Fruit fly (Drosophila melanogaster): ENCODE measurements around the gene Dus2.
A peak's percentile ranks its signal among the peaks of the same experiment; 100 is the strongest.

Gene Dus2

DNA sequence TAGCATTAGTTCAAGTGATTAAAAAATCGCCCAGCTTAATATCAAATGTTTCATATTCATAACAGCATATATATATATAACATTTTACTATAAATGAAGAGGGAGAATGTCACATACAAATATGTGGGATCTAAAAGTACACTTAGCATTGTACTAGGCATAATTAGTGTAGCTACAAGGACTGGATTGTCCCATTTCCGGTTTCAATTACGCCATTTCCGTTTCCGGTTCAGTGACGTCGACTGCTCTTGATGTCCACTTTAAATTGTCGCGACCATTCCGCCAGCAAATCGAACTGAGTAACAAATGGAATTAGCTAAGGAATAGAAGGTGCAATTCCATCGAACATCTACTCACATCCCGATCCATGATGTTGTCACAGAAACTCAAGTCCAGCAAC lies 3.3 kb upstream of the Dus2 start (continued):
- TF ChIP-seq CG1647 (GFP tag; optimal IDR thresholded peaks at IDR 0.05) (no peak), grn (GFP tag; optimal IDR thresholded peaks at IDR 0.05) (no peak), CG9727 (GFP tag; optimal IDR thresholded peaks at IDR 0.05) (no peak), CG12104 (GFP tag; optimal IDR thresholded peaks at IDR 0.05) (no peak), ac (GFP tag; optimal IDR thresholded peaks at IDR 0.05) (peak; percentile 7), Ets97D (GFP tag; optimal IDR thresholded peaks at IDR 0.05) (peak; percentile 82), H2.0 (GFP tag; IDR thresholded peaks at IDR 0.05) (no peak), zen (tag; optimal IDR thresholded peaks at IDR 0.05) (no peak), Ssrp (tag; optimal IDR thresholded peaks at IDR 0.05) (no peak), br (optimal IDR thresholded peaks at IDR 0.05) (no peak), Dek (tag; optimal IDR thresholded peaks at IDR 0.05) (no peak), CG1233 (GFP tag; optimal IDR thresholded peaks at IDR 0.05) (peak; percentile 12), run (tag; optimal IDR thresholded peaks at IDR 0.05) (no peak), CG18764 (GFP tag; optimal IDR thresholded peaks at IDR 0.05) (no peak), Taf1 (GFP tag; IDR thresholded peaks at IDR 0.05) (no peak), CG9437 (GFP tag; optimal IDR thresholded peaks at IDR 0.05) (peak; percentile 30), klu (GFP tag; IDR thresholded peaks at IDR 0.05) (no peak)

DNA sequence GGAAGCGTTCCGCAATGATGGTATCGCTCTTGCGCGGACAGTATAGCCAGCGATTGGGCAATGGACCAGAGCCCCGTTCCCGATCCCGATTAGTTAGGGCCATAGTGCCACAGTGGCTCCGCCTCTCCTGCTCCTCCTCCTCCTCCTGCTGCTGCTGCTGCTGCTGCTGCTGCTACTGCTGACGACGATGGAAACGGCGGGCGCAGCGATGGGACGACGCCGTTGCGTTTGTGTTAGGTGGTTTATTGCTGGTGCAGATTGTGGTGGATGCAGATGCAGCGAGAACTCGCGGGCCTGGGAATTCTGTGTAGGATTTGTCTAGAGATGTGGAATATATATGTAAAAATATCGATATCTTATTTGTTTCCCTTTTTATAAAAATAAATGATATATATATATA lies 4.7 kb downstream of the Dus2 start, which contains the start of gene mRNA-cap:
mRNA-cap (minus strand) TSS at position 344 of the 400 bp plus-strand sequence.
- TF ChIP-seq Six4 (GFP tag; optimal IDR thresholded peaks at IDR 0.05), result no peak
- no peak for TF ChIP-seq bab2 (GFP tag; optimal IDR thresholded peaks at IDR 0.05)
- no peak for TF ChIP-seq CG18619 (GFP tag; optimal IDR thresholded peaks at IDR 0.05)
- no peak for TF ChIP-seq CG7786 (GFP tag; optimal IDR thresholded peaks at IDR 0.05)
- no peak for TF ChIP-seq unpg (GFP tag; optimal IDR thresholded peaks at IDR 0.05)
- TF ChIP-seq YL-1 (GFP tag; optimal IDR thresholded peaks at IDR 0.05), result peak; percentile 36
- peak; percentile 37 for TF ChIP-seq Sry-δ (GFP tag; optimal IDR thresholded peaks at IDR 0.05)
- no peak for TF ChIP-seq usp (GFP tag; optimal IDR thresholded peaks at IDR 0.05)
- TF ChIP-seq Sin3A (optimal IDR thresholded peaks at IDR 0.05), result no peak
- TF ChIP-seq exex (tag; optimal IDR thresholded peaks at IDR 0.05), result no peak
- TF ChIP-seq eyg (GFP tag; optimal IDR thresholded peaks at IDR 0.05), result no peak
- no peak for TF ChIP-seq ttk (GFP tag; IDR thresholded peaks at IDR 0.05)
- no peak for TF ChIP-seq CG11560 (tag; IDR thresholded peaks at IDR 0.05)
- TF ChIP-seq CG14014 (GFP tag; IDR thresholded peaks at IDR 0.05), result no peak
- TF ChIP-seq CG17186 (GFP tag; optimal IDR thresholded peaks at IDR 0.05), result no peak
- TF ChIP-seq Hmx (GFP tag; optimal IDR thresholded peaks at IDR 0.05), result no peak
- no peak for TF ChIP-seq ham (GFP tag; IDR thresholded peaks at IDR 0.05)
- TF ChIP-seq Dfd (GFP tag; optimal IDR thresholded peaks at IDR 0.05), result peak in 1 of 2 experiments; percentile 81
- peak; percentile 73 for TF ChIP-seq CG4617 (GFP tag; optimal IDR thresholded peaks at IDR 0.05; ENCODE audit: borderline replicate concordance)
- TF ChIP-seq vfl (GFP tag; optimal IDR thresholded peaks at IDR 0.05), result no peak
- no peak for TF ChIP-seq CG32772 (GFP tag; IDR thresholded peaks at IDR 0.05)
- TF ChIP-seq caup (GFP tag; optimal IDR thresholded peaks at IDR 0.05; ENCODE audit: severe bottlenecking), result no peak
- TF ChIP-seq gfzf (GFP tag; optimal IDR thresholded peaks at IDR 0.05), result no peak
- no peak for TF ChIP-seq Taf1 (GFP tag; IDR thresholded peaks at IDR 0.05)
- peak; percentile 96 for TF ChIP-seq MESR4 (GFP tag; optimal IDR thresholded peaks at IDR 0.05)
- no peak for TF ChIP-seq pros (GFP tag; optimal IDR thresholded peaks at IDR 0.05)
- no peak for TF ChIP-seq Deaf1 (tag; optimal IDR thresholded peaks at IDR 0.05)
- TF ChIP-seq D (optimal IDR thresholded peaks at IDR 0.05), result no peak
- no peak for TF ChIP-seq D (GFP tag; optimal IDR thresholded peaks at IDR 0.05)
- TF ChIP-seq MBD-R2 (GFP tag; IDR thresholded peaks at IDR 0.05), result 0 out of 2 replicates have a peak, but pooled peaks have one; percentile 22
- TF ChIP-seq amos (GFP tag; IDR thresholded peaks at IDR 0.05; ENCODE audit: partially characterized antibody), result no peak
- TF ChIP-seq nerfin-1 (tag; optimal IDR thresholded peaks at IDR 0.05), result no peak
- no peak for TF ChIP-seq Nf-YB (GFP tag; optimal IDR thresholded peaks at IDR 0.05)
- no peak for TF ChIP-seq Opbp (GFP tag; IDR thresholded peaks at IDR 0.05; ENCODE audit: partially characterized antibody)
- no peak for TF ChIP-seq CG9817 (tag; optimal IDR thresholded peaks at IDR 0.05)
- no peak for TF ChIP-seq CG6813 (GFP tag; optimal IDR thresholded peaks at IDR 0.05)
- TF ChIP-seq NC2β (GFP tag; optimal IDR thresholded peaks at IDR 0.05), result no peak

Measured in whole organism, embryonic.